Worm (Caenorhabditis elegans) whole organism, L4 larva: ENCODE measurements around the gene K01D12.5.

Source experiments
- Y105C5A.15 ChIP-seq: fragments of 200-800 bp; sonication (Bioruptor generic); IDR thresholded peaks from 2 replicates; pipeline ENCODE4 v1.3.6; 2022; ENCODE audit warnings: missing genetic modification characterization, missing compliant biosample characterization
- Y75B8A.6 ChIP-seq: fragments of 200-800 bp; sonication (Bioruptor generic); IDR thresholded peaks from 2 replicates; pipeline ENCODE4 v1.3.6; 2022; ENCODE audit warnings: missing genetic modification reagents, missing genetic modification characterization, missing compliant biosample characterization
- aly-2 ChIP-seq: sonication (generic microtip); optimal IDR thresholded peaks from 2 replicates; lab custom pipeline; 2018; ENCODE audit warnings: missing biosample characterization, missing genetic modification characterization
- ceh-82 ChIP-seq: sonication (generic microtip); optimal IDR thresholded peaks from 2 replicates; lab custom pipeline; 2017; ENCODE audit warnings: missing biosample characterization, missing genetic modification characterization
- ces-1 ChIP-seq: fragments of 150-350 bp; sonication (generic microtip); optimal IDR thresholded peaks from 4 replicates; lab custom pipeline; 2014; ENCODE audit warnings: missing biosample characterization, missing genetic modification reagents, missing genetic modification characterization
- daf-19 ChIP-seq: fragments of 200-800 bp; sonication (Bioruptor generic); conservative IDR thresholded peaks from 2 replicates; pipeline ENCODE4 v1.3.6; 2022; ENCODE audit warnings: missing genetic modification characterization, missing compliant biosample characterization
- egl-27 ChIP-seq: sonication (generic microtip); optimal IDR thresholded peaks from 3 replicates; lab custom pipeline; 2017; ENCODE audit warnings: missing biosample characterization, missing genetic modification reagents, missing genetic modification characterization
- mdl-1 ChIP-seq, 2 experiments: fragments of 150-350 bp in 1 of 2; sonication (generic microtip) in 1 of 2; optimal IDR thresholded peaks; 2 replicates each; lab custom pipeline; 2014 to 2017; ENCODE audit warnings: missing biosample characterization in 2 of 2, missing genetic modification characterization in 2 of 2
- mep-1 ChIP-seq: fragments of 150-350 bp; sonication (generic microtip); optimal IDR thresholded peaks from 3 replicates; lab custom pipeline; 2014; ENCODE audit warnings: missing biosample characterization, missing genetic modification characterization
- nhr-11 ChIP-seq: fragments of 150-350 bp; optimal IDR thresholded peaks from 2 replicates; lab custom pipeline; 2014; ENCODE audit warnings: missing biosample characterization, missing genetic modification characterization
- pha-4 ChIP-seq, 2 experiments: fragments of 150-350 bp in 1 of 2; fragments of 200-800 bp in 1 of 2; sonication (Bioruptor generic) in 1 of 2; IDR thresholded peaks in 1 of 2; optimal IDR thresholded peaks in 1 of 2; 2 replicates each; pipeline versions ENCODE4 v1.3.6 to Lab custom; 2014 to 2022; ENCODE audit warnings: missing genetic modification characterization in 2 of 2, missing genetic modification reagents in 2 of 2, missing biosample characterization in 1 of 2, missing compliant biosample characterization in 1 of 2
- skn-1 ChIP-seq: fragments of 150-350 bp; optimal IDR thresholded peaks from 2 replicates; lab custom pipeline; 2014; ENCODE audit warnings: missing biosample characterization, missing genetic modification characterization
- unc-130 ChIP-seq: sonication (generic microtip); optimal IDR thresholded peaks from 2 replicates; lab custom pipeline; 2016; ENCODE audit warnings: missing genetic modification reagents, missing genetic modification characterization, missing compliant biosample characterization
- zag-1 ChIP-seq: fragments of 150-350 bp; optimal IDR thresholded peaks from 2 replicates; lab custom pipeline; 2014; ENCODE audit warnings: missing biosample characterization, missing genetic modification characterization

- TF ChIP-seq Y75B8A.6 (GFP tag; lab: Robert Waterston, UW): no peak
- no peak for TF ChIP-seq Y105C5A.15 (GFP tag; lab: Robert Waterston, UW)
- TF ChIP-seq mep-1 (tag; lab: Kevin White, UChicago): no peak
- no peak for TF ChIP-seq skn-1 (tag; lab: Kevin White, UChicago)
- TF ChIP-seq ces-1: no peak
- TF ChIP-seq egl-27: no peak
- no peak for TF ChIP-seq ceh-82 (tag; lab: Kevin White, UChicago)
- TF ChIP-seq zag-1 (tag; lab: Kevin White, UChicago): no peak
- no peak for TF ChIP-seq mdl-1 (tag; optimal IDR thresholded peaks at IDR 0.05; lab: Kevin White, UChicago)
- no peak for TF ChIP-seq pha-4 (GFP tag; IDR thresholded peaks at IDR 0.05; lab: Robert Waterston, UW)
- no peak for TF ChIP-seq pha-4 (tag; optimal IDR thresholded peaks at IDR 0.05; lab: Kevin White, UChicago)
- no peak for TF ChIP-seq unc-130 (GFP tag; lab: Kevin White, UChicago)
- no peak for TF ChIP-seq nhr-11 (tag; lab: Kevin White, UChicago)
- no peak for TF ChIP-seq daf-19 (GFP tag; lab: Robert Waterston, UW)
- TF ChIP-seq aly-2 (tag; lab: Kevin White, UChicago): no peak
These were observed 23.2 kb downstream of the K01D12.5 start, which contains the start of gene C54D10.4 for ce11 chrV:12420843-12421242.
